Worm (Caenorhabditis elegans) whole organism, early embryonic: ENCODE measurements around the gene bbs-5.

ENCODE experiments used
- ceh-13 ChIP-seq: fragments of 200-800 bp; sonication (Bioruptor generic); optimal IDR thresholded peaks from 2 replicates; lab custom pipeline; 2018; ENCODE audit warnings: mild to moderate bottlenecking, missing genetic modification characterization, missing compliant biosample characterization
- ets-7 ChIP-seq: sonication (generic microtip); optimal IDR thresholded peaks from 2 replicates; lab custom pipeline; 2016; ENCODE audit warnings: missing genotype, missing genetic modification characterization, missing compliant biosample characterization
- hmbx-1 ChIP-seq: sonication (generic microtip); optimal IDR thresholded peaks from 2 replicates; lab custom pipeline; 2016; ENCODE audit warnings: mild to moderate bottlenecking, missing genetic modification characterization, missing compliant biosample characterization
- hmg-4 ChIP-seq: fragments of 200-800 bp; sonication (Bioruptor generic); optimal IDR thresholded peaks from 2 replicates; lab custom pipeline; 2018; ENCODE audit warnings: mild to moderate bottlenecking, missing genetic modification characterization, missing compliant biosample characterization
- hnd-1 ChIP-seq: sonication (generic microtip); optimal IDR thresholded peaks from 2 replicates; lab custom pipeline; 2016; ENCODE audit warnings: missing genetic modification characterization, missing compliant biosample characterization

DNA sequence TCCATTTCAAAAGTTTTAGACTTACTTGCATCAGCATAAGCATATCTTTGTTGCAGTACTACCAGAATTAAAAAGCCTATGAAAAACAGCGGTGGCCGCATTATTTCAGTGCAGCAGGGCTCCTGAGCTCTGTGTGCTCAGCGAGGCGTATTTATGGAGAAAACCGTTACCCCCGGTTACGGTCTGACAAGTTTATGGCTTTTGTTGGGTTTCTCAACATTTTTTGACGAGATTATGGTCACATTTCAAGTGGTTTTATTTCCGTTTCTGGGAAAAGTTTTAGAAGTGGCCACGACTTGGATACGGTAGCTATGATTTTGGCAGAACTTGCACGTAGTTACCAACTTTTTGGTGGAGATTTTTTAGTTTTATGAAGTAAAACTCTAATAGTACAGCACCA, 27.6 kb downstream of the bbs-5 start, which contains the start of gene paml-1:
- no peak for TF ChIP-seq ceh-13
- no peak for TF ChIP-seq hmbx-1 (tag; lab: Kevin White, UChicago)
- no peak for TF ChIP-seq ets-7 (tag; lab: Kevin White, UChicago)
- TF ChIP-seq hmg-4: no peak
- no peak for TF ChIP-seq hnd-1 (tag; lab: Kevin White, UChicago)
